Worm (Caenorhabditis elegans): Measurements from ENCODE around the gene acr-20.

DNA sequence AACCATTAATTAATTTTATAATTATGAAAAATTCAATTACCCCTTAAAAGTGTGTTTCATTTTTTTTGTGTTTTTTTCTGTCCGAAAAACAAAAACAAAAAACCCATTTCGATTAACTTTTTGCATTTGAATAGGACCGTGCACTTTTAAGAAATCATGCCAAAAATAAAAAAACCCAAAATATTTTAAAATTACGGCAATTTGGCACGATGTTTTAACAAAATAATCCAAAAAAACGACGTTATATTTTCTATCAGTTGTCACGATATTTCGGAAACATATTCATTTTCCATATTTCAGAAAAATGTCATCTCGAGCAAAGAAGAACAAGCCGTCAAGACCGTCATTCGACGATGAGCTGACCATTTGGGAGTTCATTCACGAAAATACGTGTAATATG lies 16.0 kb downstream of the acr-20 start, which contains the start of gene tebp-1:
- TF ChIP-seq unc-39 (tag; optimal IDR thresholded peaks at IDR 0.05) = no peak
- TF ChIP-seq elt-1 (tag; optimal IDR thresholded peaks at IDR 0.05) = no peak
- TF ChIP-seq aly-2 (tag; optimal IDR thresholded peaks at IDR 0.05) = no peak
- TF ChIP-seq nhr-25 (tag; optimal IDR thresholded peaks at IDR 0.05) = no peak
- no peak for TF ChIP-seq skn-1 (tag; optimal IDR thresholded peaks at IDR 0.05)
- no peak for TF ChIP-seq snpc-4 (tag; optimal IDR thresholded peaks at IDR 0.05)
- TF ChIP-seq nhr-6 (tag; optimal IDR thresholded peaks at IDR 0.05) = no peak
- no peak for TF ChIP-seq nhr-237 (tag; optimal IDR thresholded peaks at IDR 0.05)
- TF ChIP-seq elt-3 (tag; optimal IDR thresholded peaks at IDR 0.05) = no peak
- TF ChIP-seq F13H6.1 (tag; optimal IDR thresholded peaks at IDR 0.05) = no peak
- TF ChIP-seq unc-62 (GFP tag; optimal IDR thresholded peaks at IDR 0.05) = no peak
- no peak for TF ChIP-seq fos-1 (tag; optimal IDR thresholded peaks at IDR 0.05)
- no peak for TF ChIP-seq R02D3.7 (tag; optimal IDR thresholded peaks at IDR 0.05)
- TF ChIP-seq nhr-10 (tag; optimal IDR thresholded peaks at IDR 0.05) = no peak
